Worm (Caenorhabditis elegans): ENCODE results near the gene C25D7.5.

ce11 chrV:15052368-15052767 is at the start of gene C25D7.5, which contains the start of gene fbxa-82:
- no peak for TF ChIP-seq pha-4 (GFP tag; IDR thresholded peaks at IDR 0.05)
- TF ChIP-seq pha-4 (tag; optimal IDR thresholded peaks at IDR 0.05), result no peak
- TF ChIP-seq mxl-2 (GFP tag; conservative IDR thresholded peaks at IDR 0.05), result no peak
- TF ChIP-seq ceh-28 (tag; optimal IDR thresholded peaks at IDR 0.05), result no peak
